Worm (Caenorhabditis elegans) whole organism, young adult: ENCODE data around the gene F14H3.3.
A peak's percentile ranks its signal among the peaks of the same experiment; 100 is the strongest.

Experiments used
- B0019.2 ChIP-seq: fragments of 200-800 bp; sonication (Bioruptor generic); conservative IDR thresholded peaks from 2 replicates; pipeline ENCODE4 v1.3.6; 2022; ENCODE audit warnings: missing genetic modification reagents, missing genetic modification characterization, missing compliant biosample characterization
- B0261.1 ChIP-seq: sonication (generic microtip); optimal IDR thresholded peaks from 2 replicates; lab custom pipeline; 2016; ENCODE audit warnings: mild to moderate bottlenecking, missing genetic modification characterization, moderate library complexity, missing compliant biosample characterization
- F55B11.4 ChIP-seq: sonication (generic microtip); optimal IDR thresholded peaks from 2 replicates; lab custom pipeline; 2016; ENCODE audit warnings: missing compliant biosample characterization, missing genetic modification characterization, borderline replicate concordance; ENCODE audit not compliant: insufficient read depth
- Y56A3A.18 ChIP-seq: fragments of 200-800 bp; sonication (Bioruptor generic); IDR thresholded peaks from 2 replicates; pipeline ENCODE4 v1.3.6; 2022; ENCODE audit warnings: missing genetic modification reagents, missing genetic modification characterization, missing compliant biosample characterization
- aptf-3 ChIP-seq: fragments of 200-800 bp; sonication (Bioruptor generic); IDR thresholded peaks from 2 replicates; pipeline ENCODE4 v1.3.6; 2022; ENCODE audit warnings: missing genetic modification characterization, missing compliant biosample characterization
- egrh-3 ChIP-seq: fragments of 200-800 bp; sonication (Bioruptor generic); IDR thresholded peaks from 2 replicates; pipeline ENCODE4 v1.3.6; 2022; ENCODE audit warnings: missing genetic modification reagents, missing genetic modification characterization, missing compliant biosample characterization
- ekl-4 ChIP-seq: fragments of 200-800 bp; sonication (Bioruptor generic); IDR thresholded peaks from 2 replicates; pipeline ENCODE4 v1.3.6; 2022; ENCODE audit warnings: missing genetic modification reagents, missing genetic modification characterization, missing compliant biosample characterization
- ets-4 ChIP-seq: fragments of 200-800 bp; sonication (Bioruptor generic); optimal IDR thresholded peaks from 2 replicates; lab custom pipeline; 2018; ENCODE audit warnings: mild to moderate bottlenecking, missing genetic modification characterization, missing compliant biosample characterization
- hlh-12 ChIP-seq: sonication (generic microtip); optimal IDR thresholded peaks from 2 replicates; lab custom pipeline; 2016; ENCODE audit warnings: missing genetic modification characterization, missing compliant biosample characterization
- hmg-20 ChIP-seq: fragments of 200-800 bp; sonication (Bioruptor generic); IDR thresholded peaks from 2 replicates; pipeline ENCODE4 v1.3.6; 2022; ENCODE audit warnings: missing genetic modification reagents, missing genetic modification characterization, missing compliant biosample characterization
- hsf-1 ChIP-seq: fragments of 200-800 bp; sonication (Bioruptor generic); IDR thresholded peaks from 2 replicates; pipeline ENCODE4 v1.3.6; 2022; ENCODE audit warnings: missing genetic modification reagents, missing genetic modification characterization, missing compliant biosample characterization
- lin-54 ChIP-seq: fragments of 200-800 bp; sonication (Bioruptor generic); optimal IDR thresholded peaks from 2 replicates; lab custom pipeline; 2018; ENCODE audit warnings: mild to moderate bottlenecking, missing genetic modification characterization, missing compliant biosample characterization
- nfyb-1 ChIP-seq: fragments of 200-800 bp; sonication (Bioruptor generic); IDR thresholded peaks from 2 replicates; pipeline ENCODE4 v1.3.6; 2022; ENCODE audit warnings: missing genetic modification reagents, missing genetic modification characterization, missing compliant biosample characterization
- nhr-120 ChIP-seq: fragments of 200-800 bp; sonication (Bioruptor generic); IDR thresholded peaks from 2 replicates; pipeline ENCODE4 v1.3.6; 2022; ENCODE audit warnings: missing genetic modification characterization, missing compliant biosample characterization
- nhr-80 ChIP-seq: sonication (generic microtip); optimal IDR thresholded peaks from 2 replicates; lab custom pipeline; 2016; ENCODE audit warnings: missing genetic modification characterization, missing compliant biosample characterization
- pha-4 ChIP-seq: fragments of 150-350 bp; sonication (generic microtip); optimal IDR thresholded peaks from 2 replicates; lab custom pipeline; 2014; ENCODE audit warnings: missing biosample characterization, missing genetic modification reagents, missing genetic modification characterization
- rec-8 ChIP-seq, 2 experiments: sonication (generic microtip); optimal IDR thresholded peaks; 2 replicates each; lab custom pipeline; 2016; ENCODE audit warnings: mild to moderate bottlenecking in 2 of 2, missing genetic modification characterization in 2 of 2, missing genetic modification reagents in 2 of 2, missing genotype in 2 of 2, missing biosample characterization in 1 of 2, missing compliant biosample characterization in 1 of 2, moderate library complexity in 1 of 2
- repo-1 ChIP-seq: sonication (generic microtip); optimal IDR thresholded peaks from 2 replicates; lab custom pipeline; 2017; ENCODE audit warnings: mild to moderate bottlenecking, missing genetic modification characterization, missing compliant biosample characterization
- rpc-1 ChIP-seq, 2 experiments: fragments of 150-350 bp in 1 of 2; sonication (generic microtip) in 1 of 2; optimal IDR thresholded peaks; 2 replicates each; lab custom pipeline; 2014 to 2018; ENCODE audit warnings: missing biosample characterization in 1 of 2, missing genetic modification characterization in 1 of 2, missing genetic modification reagents in 1 of 2, missing genotype in 1 of 2
- snpc-4 ChIP-seq, 5 experiments: fragments of 150-350 bp in 1 of 5; sonication (generic microtip) in 4 of 5; optimal IDR thresholded peaks; 2 replicates each; lab custom pipeline; 2014 to 2018; ENCODE audit warnings: missing genetic modification characterization in 5 of 5, missing biosample characterization in 3 of 5, antibody characterized with exemption in 2 of 5, mild to moderate bottlenecking in 2 of 5, missing compliant biosample characterization in 2 of 5, missing genotype in 2 of 5, moderate library complexity in 2 of 5, missing genetic modification reagents in 1 of 5
- unc-130 ChIP-seq: sonication (generic microtip); optimal IDR thresholded peaks from 2 replicates; lab custom pipeline; 2016; ENCODE audit warnings: missing genetic modification reagents, missing genetic modification characterization, missing compliant biosample characterization
- zfh-2 ChIP-seq: fragments of 200-800 bp; sonication (Bioruptor generic); conservative IDR thresholded peaks from 2 replicates; pipeline ENCODE4 v1.3.6; 2022; ENCODE audit warnings: missing genetic modification reagents, missing genetic modification characterization, missing compliant biosample characterization
- zim-3 ChIP-seq: sonication (generic microtip); optimal IDR thresholded peaks from 2 replicates; lab custom pipeline; 2017; ENCODE audit warnings: mild to moderate bottlenecking, missing genetic modification characterization, moderate library complexity, missing compliant biosample characterization
- ztf-25 ChIP-seq: fragments of 200-800 bp; sonication (Bioruptor generic); IDR thresholded peaks from 2 replicates; pipeline ENCODE4 v1.3.6; 2022; ENCODE audit warnings: missing genetic modification reagents, missing genetic modification characterization, missing compliant biosample characterization

The F14H3.3 gene

DNA sequence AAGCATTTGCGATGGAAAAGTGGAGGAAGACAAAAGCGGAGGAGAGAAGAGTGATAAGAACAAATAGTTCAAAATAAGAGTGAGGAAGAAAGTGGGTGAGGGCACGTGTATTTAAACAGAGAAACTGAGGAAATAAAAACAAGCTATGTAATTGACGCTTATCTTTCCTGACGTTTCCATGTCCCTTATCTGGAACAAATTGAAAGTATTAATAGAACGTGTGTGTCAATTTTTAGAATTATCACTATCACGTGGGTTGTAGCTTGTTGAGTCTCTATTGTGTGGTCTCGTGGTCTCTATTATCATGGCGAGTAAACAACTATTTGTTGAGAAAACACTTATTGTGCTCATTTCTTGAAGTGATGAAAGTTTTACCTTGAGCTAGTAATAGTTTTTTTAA is 7.4 kb downstream of the F14H3.3 start, which contains the start of gene T10C6.15 (continued):
- no peak for TF ChIP-seq snpc-4 (GFP tag; optimal IDR thresholded peaks at IDR 0.05; lab: Kevin White, UChicago)
- TF ChIP-seq snpc-4 (tag; optimal IDR thresholded peaks at IDR 0.05; lab: Kevin White, UChicago): peak in 1 of 4 experiments; percentile 9
- TF ChIP-seq repo-1 (tag; lab: Kevin White, UChicago): no peak
- peak; percentile 70 for TF ChIP-seq pha-4
- peak; percentile 83 for TF ChIP-seq nhr-80 (tag; lab: Kevin White, UChicago)
- TF ChIP-seq lin-54 (GFP tag; lab: Kevin White, UChicago): no peak
- no peak for TF ChIP-seq ets-4 (GFP tag; lab: Kevin White, UChicago)
- no peak for TF ChIP-seq zfh-2 (GFP tag; lab: Robert Waterston, UW)
- TF ChIP-seq zim-3 (tag; lab: Kevin White, UChicago): no peak

DNA sequence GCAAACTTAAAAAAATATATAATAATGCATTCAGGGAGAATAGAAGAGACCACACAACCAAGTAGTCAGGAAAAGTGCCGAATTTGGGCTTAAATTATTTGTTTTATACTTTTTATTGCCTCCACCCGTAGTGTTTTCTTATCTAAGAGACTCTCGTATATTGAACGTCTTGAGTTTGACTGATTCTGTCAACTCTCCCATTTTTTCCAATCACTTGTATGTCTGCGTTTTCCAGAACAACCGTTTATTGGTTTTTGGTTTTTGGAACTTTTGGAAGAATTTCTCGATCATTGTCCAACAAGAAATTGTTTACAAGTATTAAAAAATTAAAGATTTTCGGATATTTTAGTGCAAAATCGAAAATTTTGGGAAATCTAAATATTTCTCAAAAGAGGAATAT is 9.6 kb downstream of the F14H3.3 start:
- no peak for TF ChIP-seq hlh-12
- TF ChIP-seq nhr-80 (tag; lab: Kevin White, UChicago): peak; percentile 73
- no peak for TF ChIP-seq F55B11.4 (tag; lab: Kevin White, UChicago)
- no peak for TF ChIP-seq unc-130 (GFP tag; lab: Kevin White, UChicago)

DNA sequence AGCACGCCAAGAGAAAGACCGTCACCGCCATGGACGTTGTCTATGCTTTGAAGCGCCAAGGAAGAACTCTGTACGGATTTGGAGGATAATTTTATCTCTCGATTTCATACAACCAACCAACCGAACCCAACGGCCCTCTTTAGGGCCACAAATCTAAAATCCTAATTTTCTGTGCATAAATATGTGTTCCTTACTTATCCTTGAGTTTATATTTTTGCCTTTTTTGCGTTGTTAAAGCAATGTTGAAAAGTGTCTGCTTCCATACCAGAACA is 10.6 kb downstream of the F14H3.3 start:
- TF ChIP-seq hmg-20 (no peak), Y56A3A.18 (GFP tag; lab: Robert Waterston, UW) (0 out of 2 replicates have a peak, but pooled peaks have one; percentile 17), rec-8 (tag; optimal IDR thresholded peaks at IDR 0.05; lab: Kevin White, UChicago) (no peak), ztf-25 (GFP tag; lab: Robert Waterston, UW) (0 out of 2 replicates have a peak, but pooled peaks have one; percentile 7), nhr-120 (GFP tag; lab: Robert Waterston, UW) (0 out of 2 replicates have a peak, but pooled peaks have one; percentile 50), hlh-12 (no peak), B0261.1 (no peak), B0019.2 (GFP tag; lab: Robert Waterston, UW) (no peak), rpc-1 (optimal IDR thresholded peaks at IDR 0.05; lab: Kevin White, UChicago) (no peak), rpc-1 (tag; optimal IDR thresholded peaks at IDR 0.05; lab: Kevin White, UChicago) (no peak), aptf-3 (GFP tag; lab: Robert Waterston, UW) (no peak)

DNA sequence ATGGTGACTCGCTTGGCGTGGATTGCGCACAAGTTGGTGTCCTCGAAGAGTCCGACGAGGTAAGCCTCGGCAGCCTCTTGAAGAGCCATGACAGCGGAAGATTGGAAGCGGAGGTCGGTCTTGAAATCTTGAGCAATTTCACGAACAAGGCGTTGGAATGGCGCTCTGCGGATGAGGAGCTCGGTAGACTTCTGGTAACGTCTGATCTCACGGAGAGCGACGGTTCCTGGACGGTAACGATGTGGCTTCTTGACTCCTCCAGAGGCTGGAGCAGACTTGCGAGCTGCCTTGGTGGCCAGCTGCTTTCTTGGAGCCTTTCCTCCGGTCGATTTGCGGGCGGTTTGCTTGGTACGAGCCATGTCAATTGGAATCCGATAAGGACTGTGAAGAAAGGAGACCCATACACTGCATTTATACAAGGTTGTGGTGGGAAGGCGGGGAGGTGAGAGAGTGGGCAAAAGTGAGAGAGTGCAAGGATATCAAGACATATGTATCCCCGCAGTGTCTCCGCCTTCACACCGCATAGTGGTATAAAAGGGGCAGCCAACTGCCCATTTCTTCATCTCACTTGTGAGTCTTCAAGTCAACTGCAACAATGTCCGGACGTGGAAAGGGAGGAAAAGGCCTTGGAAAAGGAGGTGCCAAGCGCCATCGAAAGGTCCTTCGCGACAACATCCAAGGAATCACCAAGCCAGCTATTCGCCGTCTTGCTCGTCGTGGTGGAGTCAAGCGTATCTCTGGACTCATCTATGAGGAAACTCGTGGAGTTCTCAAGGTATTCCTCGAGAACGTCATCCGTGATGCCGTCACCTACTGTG is 11.1 kb downstream of the F14H3.3 start, which contains the start of the genes his-2 and his-1:
Gene his-2, minus strand, starts transcription at position 359 of the 818 bp plus-strand sequence.
Gene his-1, plus strand, starts transcription at position 596 of the 818 bp plus-strand sequence.
- TF ChIP-seq zfh-2 (GFP tag; lab: Robert Waterston, UW) (peak; percentile 58; the same call in 1 of the 2 replicates), egrh-3 (GFP tag; lab: Robert Waterston, UW) (peak; percentile 63; the same call in 1 of the 2 replicates), nfyb-1 (GFP tag; lab: Robert Waterston, UW) (0 out of 2 replicates have a peak, but pooled peaks have one; percentile 9), hsf-1 (GFP tag; lab: Robert Waterston, UW) (0 out of 2 replicates have a peak, but pooled peaks have one; percentile 35)
- TF ChIP-seq, all 124 proteins: peak for 4; not testable (repeated sequence) for 120

- TF ChIP-seq egrh-3 (GFP tag; lab: Robert Waterston, UW): no peak
Observed at ce11 chrV:16041412-16041811, 11.9 kb downstream of the F14H3.3 start.

DNA sequence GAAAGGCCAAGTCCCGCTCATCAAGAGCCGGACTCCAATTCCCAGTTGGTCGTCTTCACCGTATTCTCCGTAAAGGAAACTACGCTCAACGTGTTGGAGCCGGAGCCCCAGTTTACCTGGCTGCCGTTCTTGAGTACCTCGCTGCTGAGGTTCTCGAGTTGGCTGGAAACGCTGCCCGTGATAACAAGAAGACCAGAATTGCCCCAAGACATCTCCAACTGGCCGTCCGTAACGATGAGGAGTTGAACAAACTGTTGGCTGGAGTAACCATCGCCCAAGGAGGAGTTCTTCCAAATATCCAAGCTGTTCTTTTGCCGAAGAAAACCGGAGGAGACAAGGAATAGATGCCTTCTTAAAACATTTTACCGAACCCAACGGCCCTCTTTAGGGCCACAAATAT is 12.4 kb downstream of the F14H3.3 start:
- TF ChIP-seq ekl-4 (GFP tag; lab: Robert Waterston, UW): peak; percentile 31; the same call in 1 of the 2 replicates
